Worm (Caenorhabditis elegans) whole organism, L1 larva: ENCODE measurements around the gene crb-3.

Experiments
- C16A3.4 ChIP-seq: fragments of 150-350 bp; optimal IDR thresholded peaks from 2 replicates; lab custom pipeline; 2014; ENCODE audit warnings: missing biosample characterization, missing genetic modification characterization
- Y116A8C.19 ChIP-seq: sonication (generic microtip); optimal IDR thresholded peaks from 2 replicates; lab custom pipeline; 2016; ENCODE audit warnings: missing compliant biosample characterization, missing genetic modification characterization, borderline replicate concordance
- aha-1 ChIP-seq: fragments of 150-350 bp; optimal IDR thresholded peaks from 2 replicates; lab custom pipeline; 2014; ENCODE audit warnings: missing biosample characterization, missing genetic modification characterization
- blmp-1 ChIP-seq: fragments of 150-350 bp; optimal IDR thresholded peaks from 2 replicates; lab custom pipeline; 2014; ENCODE audit warnings: missing biosample characterization, missing genetic modification characterization
- ceh-82 ChIP-seq, 3 experiments: fragments of 150-350 bp in 1 of 3; sonication (generic microtip) in 2 of 3; optimal IDR thresholded peaks; 2 replicates each; lab custom pipeline; 2014 to 2017; ENCODE audit warnings: missing biosample characterization in 3 of 3, missing genetic modification characterization in 3 of 3
- dpl-1 ChIP-seq, 3 experiments: fragments of 150-350 bp in 2 of 3; sonication (generic microtip) in 1 of 3; optimal IDR thresholded peaks; 2 replicates each; lab custom pipeline; 2014 to 2017; ENCODE audit warnings: missing biosample characterization in 3 of 3, missing genetic modification characterization in 3 of 3, missing genetic modification reagents in 3 of 3
- dsc-1 ChIP-seq: sonication (generic microtip); optimal IDR thresholded peaks from 2 replicates; lab custom pipeline; 2016; ENCODE audit warnings: mild to moderate bottlenecking, missing genetic modification characterization, missing compliant biosample characterization
- efl-1 ChIP-seq, 4 experiments: fragments of 150-350 bp; optimal IDR thresholded peaks in 3 of 4; peaks in 1 of 4; 1 replicate in 1 of 4; 2 replicates in 3 of 4; lab custom pipeline; 2014; ENCODE audit warnings: missing biosample characterization in 2 of 4, missing genetic modification characterization in 2 of 4, missing genetic modification reagents in 2 of 4
- egl-13 ChIP-seq: sonication (generic microtip); optimal IDR thresholded peaks from 2 replicates; lab custom pipeline; 2016; ENCODE audit warnings: missing genotype, missing genetic modification reagents, missing genetic modification characterization, missing compliant biosample characterization
- egl-27 ChIP-seq, 2 experiments: fragments of 150-350 bp in 1 of 2; sonication (generic microtip); optimal IDR thresholded peaks; 3 replicates each; lab custom pipeline; 2017 to 2018; ENCODE audit warnings: missing biosample characterization in 2 of 2, missing genetic modification characterization in 2 of 2, missing genetic modification reagents in 2 of 2
- elt-2 ChIP-seq: sonication (generic microtip); optimal IDR thresholded peaks from 2 replicates; lab custom pipeline; 2016; ENCODE audit warnings: missing genetic modification characterization, mild to moderate bottlenecking, inconsistent platforms, missing compliant biosample characterization, missing genetic modification reagents
- elt-3 ChIP-seq, 6 experiments: fragments of 150-350 bp in 1 of 6; sonication (generic microtip); optimal IDR thresholded peaks; 2 replicates each; lab custom pipeline; 2017 to 2018; ENCODE audit warnings: missing biosample characterization in 6 of 6, missing genetic modification characterization in 6 of 6, inconsistent platforms in 1 of 6
- fkh-10 ChIP-seq: sonication (generic microtip); optimal IDR thresholded peaks from 2 replicates; lab custom pipeline; 2017; ENCODE audit warnings: missing biosample characterization, missing genetic modification reagents, missing genetic modification characterization
- fos-1 ChIP-seq: fragments of 150-350 bp; optimal IDR thresholded peaks from 2 replicates; lab custom pipeline; 2014; ENCODE audit warnings: missing biosample characterization, missing genetic modification characterization
- grh-1 ChIP-seq: fragments of 200-800 bp; sonication (Bioruptor generic); IDR thresholded peaks from 2 replicates; pipeline ENCODE4 v1.3.6; 2022; ENCODE audit warnings: missing genetic modification reagents, missing genetic modification characterization, missing compliant biosample characterization
- hlh-17 ChIP-seq: fragments of 200-800 bp; sonication (Bioruptor generic); optimal IDR thresholded peaks from 2 replicates; lab custom pipeline; 2018; ENCODE audit warnings: missing genetic modification characterization, mild to moderate bottlenecking, missing compliant biosample characterization, moderate library complexity, borderline replicate concordance
- hpl-2 ChIP-seq: fragments of 150-350 bp; optimal IDR thresholded peaks from 2 replicates; lab custom pipeline; 2014; ENCODE audit warnings: missing biosample characterization, missing genetic modification reagents, missing genetic modification characterization
- jun-1 ChIP-seq: fragments of 150-350 bp; optimal IDR thresholded peaks from 2 replicates; lab custom pipeline; 2014; ENCODE audit warnings: missing biosample characterization, missing genetic modification reagents, missing genetic modification characterization
- lin-14 ChIP-seq: fragments of 200-800 bp; sonication (Bioruptor generic); optimal IDR thresholded peaks from 2 replicates; lab custom pipeline; 2018; ENCODE audit warnings: mild to moderate bottlenecking, missing genetic modification characterization, moderate library complexity, missing compliant biosample characterization
- lin-35 ChIP-seq, 2 experiments: fragments of 150-350 bp; optimal IDR thresholded peaks; 2 replicates each; lab custom pipeline; 2014; ENCODE audit warnings: missing biosample characterization in 2 of 2, missing genetic modification characterization in 2 of 2, missing genetic modification reagents in 2 of 2
- lin-39 ChIP-seq: fragments of 150-350 bp; optimal IDR thresholded peaks from 2 replicates; lab custom pipeline; 2014; ENCODE audit warnings: missing biosample characterization, missing genetic modification reagents, missing genetic modification characterization
- lsy-2 ChIP-seq, 2 experiments: fragments of 150-350 bp; optimal IDR thresholded peaks; 2 replicates each; lab custom pipeline; 2014; ENCODE audit warnings: missing biosample characterization in 2 of 2, missing genetic modification characterization in 2 of 2
- mdl-1 ChIP-seq, 2 experiments: fragments of 150-350 bp; optimal IDR thresholded peaks; 2 replicates each; lab custom pipeline; 2014 to 2017; ENCODE audit warnings: missing biosample characterization in 2 of 2, missing genetic modification characterization in 2 of 2, inconsistent platforms in 1 of 2
- mep-1 ChIP-seq: fragments of 150-350 bp; optimal IDR thresholded peaks from 2 replicates; lab custom pipeline; 2014; ENCODE audit warnings: missing biosample characterization, missing genetic modification characterization
- nhr-11 ChIP-seq: fragments of 150-350 bp; optimal IDR thresholded peaks from 2 replicates; lab custom pipeline; 2014; ENCODE audit warnings: missing biosample characterization, missing genetic modification characterization
- nhr-19 ChIP-seq: fragments of 200-800 bp; sonication (Bioruptor generic); conservative IDR thresholded peaks from 2 replicates; pipeline ENCODE4 v1.3.6; 2022; ENCODE audit warnings: missing genetic modification characterization, missing compliant biosample characterization
- nhr-20 ChIP-seq: sonication (generic microtip); optimal IDR thresholded peaks from 2 replicates; lab custom pipeline; 2016; ENCODE audit warnings: mild to moderate bottlenecking, missing genetic modification characterization, missing compliant biosample characterization
- nhr-237 ChIP-seq: fragments of 150-350 bp; optimal IDR thresholded peaks from 2 replicates; lab custom pipeline; 2014; ENCODE audit warnings: missing biosample characterization, missing genetic modification characterization
- nhr-28 ChIP-seq: fragments of 150-350 bp; optimal IDR thresholded peaks from 2 replicates; lab custom pipeline; 2014; ENCODE audit warnings: missing biosample characterization, missing genetic modification characterization
- nhr-47 ChIP-seq: sonication (generic microtip); optimal IDR thresholded peaks from 2 replicates; lab custom pipeline; 2016; ENCODE audit warnings: mild to moderate bottlenecking, missing genetic modification characterization, moderate library complexity, missing compliant biosample characterization
- nhr-71 ChIP-seq: sonication (generic microtip); optimal IDR thresholded peaks from 2 replicates; lab custom pipeline; 2016; ENCODE audit warnings: mild to moderate bottlenecking, missing genetic modification characterization, moderate library complexity, missing compliant biosample characterization
- nhr-84 ChIP-seq: sonication (generic microtip); optimal IDR thresholded peaks from 2 replicates; lab custom pipeline; 2017; ENCODE audit warnings: missing biosample characterization, missing genetic modification characterization
- nhr-85 ChIP-seq: sonication (generic microtip); peaks from one replicate; lab custom pipeline; 2016; ENCODE audit warnings: missing genetic modification characterization, inconsistent platforms, missing compliant biosample characterization
- nhr-90 ChIP-seq: sonication (generic microtip); optimal IDR thresholded peaks from 2 replicates; lab custom pipeline; 2016; ENCODE audit warnings: mild to moderate bottlenecking, missing genetic modification characterization, missing compliant biosample characterization; ENCODE audit not compliant: poor library complexity
- skn-1 ChIP-seq: fragments of 150-350 bp; optimal IDR thresholded peaks from 2 replicates; lab custom pipeline; 2014; ENCODE audit warnings: missing biosample characterization, missing genetic modification characterization
- snpc-4 ChIP-seq: fragments of 150-350 bp; optimal IDR thresholded peaks from 2 replicates; lab custom pipeline; 2014; ENCODE audit warnings: missing biosample characterization, missing genetic modification characterization
- snu-23 ChIP-seq: sonication (generic microtip); optimal IDR thresholded peaks from 2 replicates; lab custom pipeline; 2016; ENCODE audit warnings: missing genetic modification characterization, missing compliant biosample characterization
- swsn-7 ChIP-seq: sonication (generic microtip); optimal IDR thresholded peaks from 2 replicates; lab custom pipeline; 2016; ENCODE audit warnings: missing genetic modification characterization, missing compliant biosample characterization
- tbx-2 ChIP-seq: sonication (generic microtip); optimal IDR thresholded peaks from 2 replicates; lab custom pipeline; 2016; ENCODE audit warnings: missing genetic modification characterization, missing compliant biosample characterization
- unc-130 ChIP-seq: fragments of 150-350 bp; optimal IDR thresholded peaks from 2 replicates; lab custom pipeline; 2017; ENCODE audit warnings: missing biosample characterization, missing genetic modification characterization, inconsistent platforms
- vab-15 ChIP-seq: sonication (generic microtip); optimal IDR thresholded peaks from 2 replicates; lab custom pipeline; 2017; ENCODE audit warnings: missing genotype, mild to moderate bottlenecking, missing genetic modification characterization, missing compliant biosample characterization
- zip-4 ChIP-seq: fragments of 200-800 bp; sonication (Bioruptor generic); optimal IDR thresholded peaks from 2 replicates; lab custom pipeline; 2018; ENCODE audit warnings: mild to moderate bottlenecking, missing genetic modification characterization, moderate library complexity, missing compliant biosample characterization

Gene crb-3

ce11 chrX:9212675-9213074 lies 9.1 kb downstream of the crb-3 start:
- TF ChIP-seq nhr-19 (GFP tag; lab: Robert Waterston, UW) (no peak), lsy-2 (tag; optimal IDR thresholded peaks at IDR 0.05; lab: Kevin White, UChicago) (no peak), vab-15 (no peak), elt-2 (tag; lab: Kevin White, UChicago) (peak; percentile 55), nhr-237 (tag; lab: Kevin White, UChicago) (no peak), dsc-1 (tag; lab: Kevin White, UChicago) (no peak), Y116A8C.19 (tag; lab: Kevin White, UChicago) (no peak), lin-35 (GFP tag; optimal IDR thresholded peaks at IDR 0.05; lab: Kevin White, UChicago) (peak in 1 of 2 experiments; percentile 29)
- TF ChIP-seq, all 84 proteins: peak for 2

- TF ChIP-seq lin-39 (no peak), mep-1 (tag; lab: Kevin White, UChicago) (peak; percentile 29), snpc-4 (no peak), blmp-1 (tag; lab: Kevin White, UChicago) (peak; percentile 77), egl-27 (tag; optimal IDR thresholded peaks at IDR 0.05; lab: Kevin White, UChicago) (no peak), nhr-84 (tag; lab: Kevin White, UChicago) (no peak), dpl-1 (GFP tag; optimal IDR thresholded peaks at IDR 0.05; lab: Kevin White, UChicago) (peak in 1 of 3 experiments; percentile 6), vab-15 (no peak), elt-2 (tag; lab: Kevin White, UChicago) (peak; percentile 81), nhr-11 (no peak), C16A3.4 (tag; lab: Kevin White, UChicago) (peak; percentile 40), nhr-47 (tag; lab: Kevin White, UChicago) (no peak), hlh-17 (no peak), nhr-85 (tag; lab: Kevin White, UChicago) (peak; percentile 91), nhr-28 (tag; lab: Kevin White, UChicago) (no peak), nhr-19 (GFP tag; lab: Robert Waterston, UW) (peak; percentile 34), unc-130 (tag; lab: Kevin White, UChicago) (peak; percentile 60), fos-1 (no peak), Y116A8C.19 (tag; lab: Kevin White, UChicago) (no peak), ceh-82 (tag; optimal IDR thresholded peaks at IDR 0.05; lab: Kevin White, UChicago) (no peak), snu-23 (GFP tag; lab: Kevin White, UChicago) (peak; percentile 76), efl-1 (optimal IDR thresholded peaks at IDR 0.05; lab: Kevin White, UChicago) (no peak), efl-1 (GFP tag; optimal IDR thresholded peaks at IDR 0.05 in 1 of 2; lab: Kevin White, UChicago) (peak in 1 of 2 experiments; percentile 91), lsy-2 (tag; optimal IDR thresholded peaks at IDR 0.05; lab: Kevin White, UChicago) (peak in 1 of 2 experiments; percentile 47), nhr-90 (peak; percentile 73), jun-1 (peak; percentile 20), egl-13 (no peak), nhr-71 (tag; lab: Kevin White, UChicago) (peak; percentile 72), grh-1 (GFP tag; lab: Robert Waterston, UW) (0 out of 2 replicates have a peak, but pooled peaks have one; percentile 36), fkh-10 (no peak), zip-4 (GFP tag; lab: Kevin White, UChicago) (no peak), lin-35 (GFP tag; optimal IDR thresholded peaks at IDR 0.05; lab: Kevin White, UChicago) (peak in 1 of 2 experiments; percentile 79), lin-14 (peak; percentile 70), mdl-1 (tag; optimal IDR thresholded peaks at IDR 0.05; lab: Kevin White, UChicago) (peak in 1 of 2 experiments; percentile 88), hpl-2 (GFP tag; lab: Kevin White, UChicago) (no peak), nhr-20 (peak; percentile 90), elt-3 (tag; optimal IDR thresholded peaks at IDR 0.05; lab: Kevin White, UChicago) (peak in 4 of 6 experiments; percentile 15 to 87 (median 42)), tbx-2 (tag; lab: Kevin White, UChicago) (peak; percentile 48), skn-1 (peak; percentile 23), aha-1 (tag; lab: Kevin White, UChicago) (no peak), swsn-7 (tag; lab: Kevin White, UChicago) (no peak)
- TF ChIP-seq, all 84 proteins: peak for 22
These were observed 10.3 kb downstream of the crb-3 start, which contains the start of gene C35B8.3 for ce11 chrX:9213873-9214341. Gene C35B8.3, plus strand, starts transcription at chrX:9213923.
